Worm (Caenorhabditis elegans) whole organism, early embryonic: ENCODE measurements around the gene msp-40.

ENCODE experiments used
- aly-1 ChIP-seq: sonication (generic microtip); optimal IDR thresholded peaks from 2 replicates; lab custom pipeline; 2016; ENCODE audit warnings: missing genetic modification characterization, missing compliant biosample characterization
- ama-1 ChIP-seq: fragments of 150-350 bp; optimal IDR thresholded peaks from 2 replicates; lab custom pipeline; 2014
- ceh-36 ChIP-seq: sonication (generic microtip); optimal IDR thresholded peaks from 2 replicates; lab custom pipeline; 2016; ENCODE audit warnings: missing genetic modification characterization, inconsistent platforms, missing compliant biosample characterization
- flt-1 ChIP-seq: fragments of 200-800 bp; sonication (Bioruptor generic); IDR thresholded peaks from 2 replicates; pipeline ENCODE4 v1.3.6; 2022; ENCODE audit warnings: missing genetic modification characterization, missing compliant biosample characterization
- hmbx-1 ChIP-seq: sonication (generic microtip); optimal IDR thresholded peaks from 2 replicates; lab custom pipeline; 2016; ENCODE audit warnings: mild to moderate bottlenecking, missing genetic modification characterization, missing compliant biosample characterization
- pes-1 ChIP-seq: fragments of 200-800 bp; sonication (Bioruptor generic); IDR thresholded peaks from 2 replicates; pipeline ENCODE4 v1.3.6; 2022; ENCODE audit warnings: missing genetic modification reagents, missing genetic modification characterization, missing compliant biosample characterization

DNA sequence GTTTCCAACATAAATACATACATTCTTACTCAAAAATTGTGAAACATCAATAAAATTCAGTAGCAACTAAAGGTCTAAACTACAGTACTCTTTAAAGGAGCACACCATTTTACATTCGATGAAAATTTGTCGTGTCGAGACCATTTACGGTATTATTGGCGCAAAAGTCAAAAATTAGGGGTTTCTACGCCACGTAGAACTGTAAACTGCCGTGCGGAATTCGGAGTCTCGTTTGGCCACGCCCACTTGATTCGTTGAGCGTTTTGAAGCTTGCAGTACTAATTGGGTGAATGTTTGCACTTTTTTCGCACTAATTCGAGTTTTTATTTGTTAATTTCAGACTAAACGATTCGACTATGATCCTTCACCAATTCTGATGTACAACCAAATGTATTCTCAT lies 34.5 kb upstream of the msp-40 start:
- TF ChIP-seq ceh-36 (tag; lab: Kevin White, UChicago) (no peak), aly-1 (no peak), ama-1 (lab: Kevin White, UChicago) (no peak), pes-1 (GFP tag; lab: Robert Waterston, UW) (no peak), hmbx-1 (no peak), flt-1 (GFP tag; lab: Robert Waterston, UW) (no peak)
